Fruit fly (Drosophila melanogaster): ENCODE data around the gene CG9123.

The CG9123 gene

dm6 chrX:15305975-15306909 is 35.7 kb downstream of the CG9123 start:
- TF ChIP-seq dmrt93B (GFP tag; optimal IDR thresholded peaks at IDR 0.05), result no peak
- no peak for TF ChIP-seq fru (GFP tag; optimal IDR thresholded peaks at IDR 0.05)
- TF ChIP-seq HLH106 (tag; optimal IDR thresholded peaks at IDR 0.05), result peak; percentile 5
- TF ChIP-seq CG9705 (GFP tag; optimal IDR thresholded peaks at IDR 0.05), result no peak
- TF ChIP-seq GATAd (GFP tag; optimal IDR thresholded peaks at IDR 0.05), result no peak
- no peak for TF ChIP-seq N (GFP tag; optimal IDR thresholded peaks at IDR 0.05)
- TF ChIP-seq Sp1 (GFP tag; optimal IDR thresholded peaks at IDR 0.05), result peak; percentile 15
- no peak for TF ChIP-seq Dfd (GFP tag; optimal IDR thresholded peaks at IDR 0.05)
- TF ChIP-seq jim (GFP tag; optimal IDR thresholded peaks at IDR 0.05), result peak; percentile 44
- no peak for TF ChIP-seq usp (GFP tag; optimal IDR thresholded peaks at IDR 0.05)
- TF ChIP-seq tai (GFP tag; optimal IDR thresholded peaks at IDR 0.05), result no peak
- no peak for TF ChIP-seq Hr78 (GFP tag; optimal IDR thresholded peaks at IDR 0.05)
- peak; percentile 58 for TF ChIP-seq Vsx2 (GFP tag; optimal IDR thresholded peaks at IDR 0.05; ENCODE audit: partially characterized antibody)
- TF ChIP-seq ey (GFP tag; optimal IDR thresholded peaks at IDR 0.05), result no peak
- TF ChIP-seq Mio (GFP tag; optimal IDR thresholded peaks at IDR 0.05), result no peak
- no peak for TF ChIP-seq sv (GFP tag; optimal IDR thresholded peaks at IDR 0.05)
- no peak for TF ChIP-seq foxo (GFP tag; optimal IDR thresholded peaks at IDR 0.05)
- peak; percentile 38 to 59 for TF ChIP-seq dl (GFP tag; optimal IDR thresholded peaks at IDR 0.05; ENCODE audit: insufficient read depth in 1 of 2, partially characterized antibody in 2 of 2)
- TF ChIP-seq Myc (optimal IDR thresholded peaks at IDR 0.05), result no peak
- no peak for TF ChIP-seq Abd-B (GFP tag; optimal IDR thresholded peaks at IDR 0.05)
- TF ChIP-seq dsf (GFP tag; optimal IDR thresholded peaks at IDR 0.05; ENCODE audit: borderline replicate concordance), result no peak
- no peak for TF ChIP-seq CrebA (GFP tag; optimal IDR thresholded peaks at IDR 0.05; ENCODE audit: borderline replicate concordance)
- peak; percentile 49 for TF ChIP-seq Dif (GFP tag; optimal IDR thresholded peaks at IDR 0.05; ENCODE audit: partially characterized antibody)
- peak; percentile 74 for TF ChIP-seq psq (GFP tag; optimal IDR thresholded peaks at IDR 0.05)
- TF ChIP-seq Hr83 (GFP tag; optimal IDR thresholded peaks at IDR 0.05; ENCODE audit: poor library complexity, severe bottlenecking), result no peak
- no peak for TF ChIP-seq Jra (GFP tag; optimal IDR thresholded peaks at IDR 0.05)
- peak; percentile 2 for TF ChIP-seq rgr (GFP tag; optimal IDR thresholded peaks at IDR 0.05)
- no peak for TF ChIP-seq CG32264 (GFP tag; optimal IDR thresholded peaks at IDR 0.05)
- TF ChIP-seq lola (GFP tag; optimal IDR thresholded peaks at IDR 0.05), result no peak
- peak; percentile 15 for TF ChIP-seq h (GFP tag; optimal IDR thresholded peaks at IDR 0.05)
- TF ChIP-seq sage (GFP tag; optimal IDR thresholded peaks at IDR 0.05), result no peak
- TF ChIP-seq Rel (GFP tag; optimal IDR thresholded peaks at IDR 0.05), result no peak
- peak; percentile 67 for TF ChIP-seq Rel (tag; optimal IDR thresholded peaks at IDR 0.05)
- TF ChIP-seq Hnf4 (GFP tag; optimal IDR thresholded peaks at IDR 0.05), result peak; percentile 28
- TF ChIP-seq brk (GFP tag; optimal IDR thresholded peaks at IDR 0.05), result peak; percentile 9
- peak; percentile 3 for TF ChIP-seq br (GFP tag; optimal IDR thresholded peaks at IDR 0.05)
- TF ChIP-seq woc (GFP tag; optimal IDR thresholded peaks at IDR 0.05), result no peak
- TF ChIP-seq OdsH (GFP tag; optimal IDR thresholded peaks at IDR 0.05), result no peak
- no peak for TF ChIP-seq pan (optimal IDR thresholded peaks at IDR 0.05)

dm6 chrX:15304211-15304610 is 37.7 kb downstream of the CG9123 start:
- TF ChIP-seq Rel (GFP tag; optimal IDR thresholded peaks at IDR 0.05) (no peak), Rel (tag; optimal IDR thresholded peaks at IDR 0.05) (no peak), pan (optimal IDR thresholded peaks at IDR 0.05) (no peak), CG9705 (GFP tag; optimal IDR thresholded peaks at IDR 0.05) (no peak), h (GFP tag; optimal IDR thresholded peaks at IDR 0.05) (peak; percentile 27), rgr (GFP tag; optimal IDR thresholded peaks at IDR 0.05) (no peak), tai (GFP tag; optimal IDR thresholded peaks at IDR 0.05) (no peak), ey (GFP tag; optimal IDR thresholded peaks at IDR 0.05) (peak; percentile 10), Hr78 (GFP tag; optimal IDR thresholded peaks at IDR 0.05) (no peak), Hnf4 (GFP tag; optimal IDR thresholded peaks at IDR 0.05) (no peak), GATAd (GFP tag; optimal IDR thresholded peaks at IDR 0.05) (no peak), foxo (GFP tag; optimal IDR thresholded peaks at IDR 0.05) (peak in 1 of 2 experiments; percentile 48), sage (GFP tag; optimal IDR thresholded peaks at IDR 0.05) (no peak), dl (GFP tag; optimal IDR thresholded peaks at IDR 0.05; ENCODE audit: insufficient read depth in 1 of 2, partially characterized antibody in 2 of 2) (no peak), jim (GFP tag; optimal IDR thresholded peaks at IDR 0.05) (no peak), Sp1 (GFP tag; optimal IDR thresholded peaks at IDR 0.05) (no peak), HLH106 (tag; optimal IDR thresholded peaks at IDR 0.05) (peak; percentile 9), Mio (GFP tag; optimal IDR thresholded peaks at IDR 0.05) (no peak), OdsH (GFP tag; optimal IDR thresholded peaks at IDR 0.05) (no peak), Dfd (GFP tag; optimal IDR thresholded peaks at IDR 0.05) (no peak), fru (GFP tag; optimal IDR thresholded peaks at IDR 0.05) (no peak), dmrt93B (GFP tag; optimal IDR thresholded peaks at IDR 0.05) (peak; percentile 16), br (GFP tag; optimal IDR thresholded peaks at IDR 0.05) (no peak), Vsx2 (GFP tag; optimal IDR thresholded peaks at IDR 0.05; ENCODE audit: partially characterized antibody) (no peak), CrebA (GFP tag; optimal IDR thresholded peaks at IDR 0.05; ENCODE audit: borderline replicate concordance) (no peak), Dif (GFP tag; optimal IDR thresholded peaks at IDR 0.05; ENCODE audit: partially characterized antibody) (no peak), Jra (GFP tag; optimal IDR thresholded peaks at IDR 0.05) (no peak), usp (GFP tag; optimal IDR thresholded peaks at IDR 0.05) (no peak), sv (GFP tag; optimal IDR thresholded peaks at IDR 0.05) (no peak), Hr83 (GFP tag; optimal IDR thresholded peaks at IDR 0.05; ENCODE audit: poor library complexity, severe bottlenecking) (no peak), psq (GFP tag; optimal IDR thresholded peaks at IDR 0.05) (no peak), N (GFP tag; optimal IDR thresholded peaks at IDR 0.05) (no peak), woc (GFP tag; optimal IDR thresholded peaks at IDR 0.05) (no peak), Abd-B (GFP tag; optimal IDR thresholded peaks at IDR 0.05) (no peak), CG32264 (GFP tag; optimal IDR thresholded peaks at IDR 0.05) (no peak), dsf (GFP tag; optimal IDR thresholded peaks at IDR 0.05; ENCODE audit: borderline replicate concordance) (no peak), Myc (optimal IDR thresholded peaks at IDR 0.05) (no peak), brk (GFP tag; optimal IDR thresholded peaks at IDR 0.05) (no peak), lola (GFP tag; optimal IDR thresholded peaks at IDR 0.05) (no peak)
